Fruit fly (Drosophila melanogaster): ENCODE data around the gene ImpE2.

DNA sequence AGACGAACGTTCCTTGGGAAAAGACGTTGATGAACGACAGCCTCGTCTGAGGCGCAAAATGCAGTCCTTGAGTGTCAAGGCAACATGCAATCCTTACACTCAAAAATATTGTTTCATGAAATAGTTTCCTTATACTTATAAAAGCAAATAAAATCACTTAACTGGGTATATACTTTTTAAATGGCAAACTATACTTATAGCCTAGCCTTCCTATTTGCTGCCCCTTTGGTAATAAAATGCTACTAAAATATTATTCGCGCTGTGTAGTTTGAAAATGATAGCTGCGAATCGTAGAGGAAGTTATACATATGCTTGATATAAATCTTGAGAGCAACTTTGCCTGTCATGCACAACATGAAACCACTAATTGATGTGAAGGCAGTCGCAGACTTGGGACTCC lies 20.4 kb upstream of the ImpE2 start:
- TF ChIP-seq CG7368 (GFP tag; optimal IDR thresholded peaks at IDR 0.05) (no peak), topi (GFP tag; optimal IDR thresholded peaks at IDR 0.05) (no peak), Met (GFP tag; optimal IDR thresholded peaks at IDR 0.05) (no peak), Sox102F (GFP tag; optimal IDR thresholded peaks at IDR 0.05) (no peak), Sox15 (GFP tag; optimal IDR thresholded peaks at IDR 0.05) (no peak), CG11902 (GFP tag; optimal IDR thresholded peaks at IDR 0.05) (no peak), CG8632 (GFP tag; optimal IDR thresholded peaks at IDR 0.05) (no peak), ss (GFP tag; optimal IDR thresholded peaks at IDR 0.05) (peak; percentile 24 to 68), esn (GFP tag; optimal IDR thresholded peaks at IDR 0.05) (no peak), OdsH (GFP tag; optimal IDR thresholded peaks at IDR 0.05) (peak; percentile 13), fd59A (GFP tag; optimal IDR thresholded peaks at IDR 0.05) (no peak), dac (GFP tag; optimal IDR thresholded peaks at IDR 0.05) (no peak), CG4318 (GFP tag; optimal IDR thresholded peaks at IDR 0.05) (no peak), CG8119 (GFP tag; IDR thresholded peaks at IDR 0.05) (no peak)

Measured in whole organism, prepupa.